Worm (Caenorhabditis elegans) whole organism, L4 larva: Measurements from ENCODE around the gene W03B1.3.

Experiments used
- F10B5.3 ChIP-seq: sonication (generic microtip); optimal IDR thresholded peaks from 2 replicates; lab custom pipeline; 2016; ENCODE audit warnings: mild to moderate bottlenecking, missing genetic modification characterization, missing compliant biosample characterization
- F26F4.8 ChIP-seq: fragments of 200-800 bp; sonication (Bioruptor generic); conservative IDR thresholded peaks from 2 replicates; pipeline ENCODE4 v1.3.6; 2022; ENCODE audit warnings: missing genetic modification characterization, missing compliant biosample characterization
- R02D3.7 ChIP-seq: fragments of 150-350 bp; sonication (generic microtip); optimal IDR thresholded peaks from 3 replicates; lab custom pipeline; 2014; ENCODE audit warnings: missing biosample characterization, missing genetic modification characterization
- T26A8.4 ChIP-seq: fragments of 200-800 bp; sonication (Bioruptor generic); IDR thresholded peaks from 2 replicates; pipeline ENCODE4 v1.3.6; 2022; ENCODE audit warnings: missing genetic modification characterization, missing compliant biosample characterization
- Y105C5A.15 ChIP-seq: fragments of 200-800 bp; sonication (Bioruptor generic); IDR thresholded peaks from 2 replicates; pipeline ENCODE4 v1.3.6; 2022; ENCODE audit warnings: missing genetic modification characterization, missing compliant biosample characterization
- Y48G9A.11 ChIP-seq: fragments of 200-800 bp; sonication (Bioruptor generic); IDR thresholded peaks from 2 replicates; pipeline ENCODE4 v1.3.6; 2022; ENCODE audit warnings: missing genetic modification reagents, missing genetic modification characterization, missing compliant biosample characterization
- Y5F2A.4 ChIP-seq: fragments of 200-800 bp; sonication (Bioruptor generic); optimal IDR thresholded peaks from 2 replicates; lab custom pipeline; 2018; ENCODE audit warnings: mild to moderate bottlenecking, missing genetic modification characterization, missing compliant biosample characterization
- ZK337.2 ChIP-seq: fragments of 200-800 bp; sonication (Bioruptor generic); IDR thresholded peaks from 2 replicates; pipeline ENCODE4 v1.3.6; 2022; ENCODE audit warnings: missing genetic modification reagents, missing genetic modification characterization, missing compliant biosample characterization
- ZK546.5 ChIP-seq, 2 experiments: sonication (generic microtip); optimal IDR thresholded peaks; 2 replicates each; lab custom pipeline; 2017; ENCODE audit warnings: missing biosample characterization in 2 of 2, missing genetic modification characterization in 2 of 2
- aly-2 ChIP-seq: sonication (generic microtip); optimal IDR thresholded peaks from 2 replicates; lab custom pipeline; 2018; ENCODE audit warnings: missing biosample characterization, missing genetic modification characterization
- arid-1 ChIP-seq: fragments of 200-800 bp; sonication (Bioruptor generic); conservative IDR thresholded peaks from 2 replicates; pipeline ENCODE4 v1.3.6; 2022; ENCODE audit warnings: missing genetic modification reagents, missing genetic modification characterization, missing compliant biosample characterization
- attf-4 ChIP-seq: sonication (generic microtip); optimal IDR thresholded peaks from 3 replicates; lab custom pipeline; 2017; ENCODE audit warnings: missing biosample characterization, missing genetic modification characterization
- ceh-44 ChIP-seq: fragments of 200-800 bp; sonication (Bioruptor generic); IDR thresholded peaks from 2 replicates; pipeline ENCODE4 v1.3.6; 2022; ENCODE audit warnings: missing genetic modification reagents, missing genetic modification characterization, missing compliant biosample characterization
- ctbp-1 ChIP-seq: fragments of 200-800 bp; sonication (Bioruptor generic); IDR thresholded peaks from 2 replicates; pipeline ENCODE4 v1.3.6; 2022; ENCODE audit warnings: missing genetic modification reagents, missing genetic modification characterization, missing compliant biosample characterization
- daf-12 ChIP-seq: fragments of 150-350 bp; optimal IDR thresholded peaks from 2 replicates; lab custom pipeline; 2014; ENCODE audit warnings: missing biosample characterization, missing genetic modification reagents, missing genetic modification characterization
- daf-19 ChIP-seq: fragments of 200-800 bp; sonication (Bioruptor generic); conservative IDR thresholded peaks from 2 replicates; pipeline ENCODE4 v1.3.6; 2022; ENCODE audit warnings: missing genetic modification characterization, missing compliant biosample characterization
- dve-1 ChIP-seq: sonication (generic microtip); optimal IDR thresholded peaks from 2 replicates; lab custom pipeline; 2017; ENCODE audit warnings: antibody characterized with exemption, mild to moderate bottlenecking, missing genetic modification characterization, missing compliant biosample characterization; ENCODE audit not compliant: insufficient read depth
- egl-43 ChIP-seq: fragments of 200-800 bp; sonication (Bioruptor generic); IDR thresholded peaks from 2 replicates; pipeline ENCODE4 v1.3.6; 2022; ENCODE audit warnings: missing genetic modification reagents, missing genetic modification characterization, missing compliant biosample characterization
- hlh-11 ChIP-seq: fragments of 200-800 bp; sonication (Bioruptor generic); optimal IDR thresholded peaks from 2 replicates; lab custom pipeline; 2018; ENCODE audit warnings: mild to moderate bottlenecking, missing genetic modification characterization, missing compliant biosample characterization
- hlh-30 ChIP-seq: sonication (generic microtip); optimal IDR thresholded peaks from 2 replicates; lab custom pipeline; 2017; ENCODE audit warnings: antibody characterized with exemption, mild to moderate bottlenecking, missing genetic modification characterization, missing compliant biosample characterization; ENCODE audit not compliant: insufficient read depth
- hmg-1.1 ChIP-seq: fragments of 200-800 bp; sonication (Bioruptor generic); IDR thresholded peaks from 2 replicates; pipeline ENCODE4 v1.3.6; 2022; ENCODE audit warnings: missing genetic modification reagents, missing genetic modification characterization, missing compliant biosample characterization
- lin-1 ChIP-seq: fragments of 200-800 bp; sonication (Bioruptor generic); IDR thresholded peaks from 2 replicates; pipeline ENCODE4 v1.3.6; 2022; ENCODE audit warnings: missing genetic modification reagents, missing genetic modification characterization, missing compliant biosample characterization
- lin-13 ChIP-seq: fragments of 150-350 bp; optimal IDR thresholded peaks from 2 replicates; lab custom pipeline; 2014; ENCODE audit warnings: missing biosample characterization, missing genetic modification reagents, missing genetic modification characterization
- lin-15B ChIP-seq: fragments of 150-350 bp; sonication (generic microtip); optimal IDR thresholded peaks from 3 replicates; lab custom pipeline; 2014; ENCODE audit warnings: missing biosample characterization, missing genetic modification characterization
- lin-39 ChIP-seq: fragments of 150-350 bp; optimal IDR thresholded peaks from 2 replicates; lab custom pipeline; 2014; ENCODE audit warnings: missing biosample characterization, missing genetic modification reagents, missing genetic modification characterization
- lir-3 ChIP-seq: sonication (generic microtip); optimal IDR thresholded peaks from 2 replicates; lab custom pipeline; 2016; ENCODE audit warnings: mild to moderate bottlenecking, missing genetic modification characterization, missing compliant biosample characterization
- lsy-2 ChIP-seq, 2 experiments: fragments of 150-350 bp in 1 of 2; sonication (generic microtip) in 1 of 2; optimal IDR thresholded peaks; 2 replicates each; lab custom pipeline; 2014 to 2017; ENCODE audit warnings: missing biosample characterization in 2 of 2, missing genetic modification characterization in 2 of 2
- madf-9 ChIP-seq: fragments of 200-800 bp; sonication (Bioruptor generic); conservative IDR thresholded peaks from 2 replicates; pipeline ENCODE4 v1.3.6; 2022; ENCODE audit warnings: missing genetic modification reagents, missing genetic modification characterization, missing compliant biosample characterization
- mdl-1 ChIP-seq, 2 experiments: fragments of 150-350 bp in 1 of 2; sonication (generic microtip) in 1 of 2; optimal IDR thresholded peaks; 2 replicates each; lab custom pipeline; 2014 to 2017; ENCODE audit warnings: missing biosample characterization in 2 of 2, missing genetic modification characterization in 2 of 2
- mxl-2 ChIP-seq: fragments of 200-800 bp; sonication (Bioruptor generic); conservative IDR thresholded peaks from 2 replicates; pipeline ENCODE4 v1.3.6; 2022; ENCODE audit warnings: missing genetic modification reagents, missing genetic modification characterization, missing compliant biosample characterization
- nhr-102 ChIP-seq: sonication (generic microtip); optimal IDR thresholded peaks from 2 replicates; lab custom pipeline; 2016; ENCODE audit warnings: mild to moderate bottlenecking, missing genetic modification characterization, moderate library complexity, missing compliant biosample characterization
- nhr-237 ChIP-seq: sonication (generic microtip); optimal IDR thresholded peaks from 2 replicates; lab custom pipeline; 2017; ENCODE audit warnings: missing biosample characterization, missing genetic modification characterization
- nhr-28 ChIP-seq: fragments of 150-350 bp; optimal IDR thresholded peaks from 2 replicates; lab custom pipeline; 2014; ENCODE audit warnings: missing biosample characterization, missing genetic modification characterization
- nhr-48 ChIP-seq: sonication (generic microtip); optimal IDR thresholded peaks from 2 replicates; lab custom pipeline; 2016; ENCODE audit warnings: mild to moderate bottlenecking, missing genetic modification characterization, missing compliant biosample characterization
- nhr-6 ChIP-seq: fragments of 150-350 bp; optimal IDR thresholded peaks from 2 replicates; lab custom pipeline; 2014; ENCODE audit warnings: missing biosample characterization, missing genetic modification characterization
- nhr-76 ChIP-seq: fragments of 150-350 bp; optimal IDR thresholded peaks from 2 replicates; lab custom pipeline; 2014; ENCODE audit warnings: missing biosample characterization, missing genetic modification characterization
- pha-4 ChIP-seq, 2 experiments: fragments of 150-350 bp in 1 of 2; fragments of 200-800 bp in 1 of 2; sonication (Bioruptor generic) in 1 of 2; IDR thresholded peaks in 1 of 2; optimal IDR thresholded peaks in 1 of 2; 2 replicates each; pipeline versions ENCODE4 v1.3.6 to Lab custom; 2014 to 2022; ENCODE audit warnings: missing genetic modification characterization in 2 of 2, missing genetic modification reagents in 2 of 2, missing biosample characterization in 1 of 2, missing compliant biosample characterization in 1 of 2
- saeg-2 ChIP-seq: fragments of 200-800 bp; sonication (Bioruptor generic); IDR thresholded peaks from 2 replicates; pipeline ENCODE4 v1.3.6; 2022; ENCODE audit warnings: missing genetic modification reagents, missing genetic modification characterization, missing compliant biosample characterization
- sdz-12 ChIP-seq: fragments of 200-800 bp; sonication (Bioruptor generic); optimal IDR thresholded peaks from 2 replicates; lab custom pipeline; 2018; ENCODE audit warnings: mild to moderate bottlenecking, missing genetic modification characterization, missing compliant biosample characterization
- skn-1 ChIP-seq: fragments of 150-350 bp; optimal IDR thresholded peaks from 2 replicates; lab custom pipeline; 2014; ENCODE audit warnings: missing biosample characterization, missing genetic modification characterization
- snpc-1.2 ChIP-seq: fragments of 200-800 bp; sonication (Bioruptor generic); IDR thresholded peaks from 2 replicates; pipeline ENCODE4 v1.3.6; 2022; ENCODE audit warnings: missing genetic modification reagents, missing genetic modification characterization, missing compliant biosample characterization
- tag-97 ChIP-seq: fragments of 200-800 bp; sonication (Bioruptor generic); IDR thresholded peaks from 2 replicates; pipeline ENCODE4 v1.3.6; 2022; ENCODE audit warnings: missing genetic modification characterization, missing compliant biosample characterization
- unc-39 ChIP-seq: sonication (generic microtip); optimal IDR thresholded peaks from 2 replicates; lab custom pipeline; 2017; ENCODE audit warnings: missing biosample characterization, missing genetic modification characterization
- unc-62 ChIP-seq, 3 experiments: fragments of 150-350 bp in 1 of 3; sonication (generic microtip); optimal IDR thresholded peaks in 2 of 3; peaks in 1 of 3; 1 replicate in 1 of 3; 2 replicates in 2 of 3; lab custom pipeline; 2014 to 2017; ENCODE audit warnings: missing biosample characterization in 3 of 3, missing genetic modification characterization in 3 of 3, missing genetic modification reagents in 3 of 3, missing genotype in 1 of 3
- vab-7 ChIP-seq: fragments of 200-800 bp; sonication (Bioruptor generic); IDR thresholded peaks from 2 replicates; pipeline ENCODE4 v1.3.6; 2022; ENCODE audit warnings: missing genetic modification reagents, missing genetic modification characterization, missing compliant biosample characterization
- zag-1 ChIP-seq: fragments of 150-350 bp; optimal IDR thresholded peaks from 2 replicates; lab custom pipeline; 2014; ENCODE audit warnings: missing biosample characterization, missing genetic modification characterization
- zfp-2 ChIP-seq: sonication (generic microtip); optimal IDR thresholded peaks from 2 replicates; lab custom pipeline; 2016; ENCODE audit warnings: mild to moderate bottlenecking, missing genetic modification characterization, missing compliant biosample characterization
- zfp-3 ChIP-seq: fragments of 200-800 bp; sonication (Bioruptor generic); conservative IDR thresholded peaks from 2 replicates; pipeline ENCODE4 v1.3.6; 2022; ENCODE audit warnings: missing genetic modification reagents, missing genetic modification characterization, missing compliant biosample characterization
- zip-11 ChIP-seq: fragments of 200-800 bp; sonication (Bioruptor generic); IDR thresholded peaks from 2 replicates; pipeline ENCODE4 v1.3.6; 2022; ENCODE audit warnings: missing genetic modification characterization, missing compliant biosample characterization
- zip-2 ChIP-seq: fragments of 150-350 bp; optimal IDR thresholded peaks from 2 replicates; lab custom pipeline; 2014; ENCODE audit warnings: missing biosample characterization, missing genetic modification characterization
- ztf-11 ChIP-seq: fragments of 150-350 bp; optimal IDR thresholded peaks from 2 replicates; lab custom pipeline; 2014; ENCODE audit warnings: missing biosample characterization, missing genetic modification characterization
- ztf-7 ChIP-seq: fragments of 150-350 bp; optimal IDR thresholded peaks from 2 replicates; lab custom pipeline; 2014; ENCODE audit warnings: missing biosample characterization, missing genetic modification characterization

Gene W03B1.3

DNA sequence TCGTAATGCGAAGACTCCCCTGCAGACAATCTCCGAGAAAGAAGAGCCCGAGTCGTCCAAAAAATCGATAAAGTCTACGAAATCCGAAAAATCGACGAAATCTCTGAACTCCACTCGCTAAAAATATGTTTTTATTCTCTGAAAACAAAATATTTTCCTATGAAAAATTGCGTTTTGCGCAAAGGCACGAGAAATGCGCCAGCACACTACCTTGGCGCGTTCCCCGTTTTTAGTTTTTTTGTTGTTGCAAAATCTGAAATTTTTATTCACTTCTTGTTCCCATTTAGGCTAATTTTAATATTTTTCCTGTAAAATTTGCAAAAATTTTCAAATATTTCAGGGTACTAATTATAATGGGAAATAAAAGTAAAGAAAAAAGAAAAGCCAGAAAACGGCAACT, 24.5 kb upstream of the W03B1.3 start, which contains the start of gene F55F10.1 (continued):
- TF ChIP-seq nhr-237, result no peak
- TF ChIP-seq unc-39 (tag; lab: Kevin White, UChicago), result no peak
- no peak for TF ChIP-seq madf-9 (GFP tag; lab: Robert Waterston, UW)
- no peak for TF ChIP-seq zip-2 (tag; lab: Kevin White, UChicago)
- TF ChIP-seq skn-1 (tag; lab: Kevin White, UChicago), result no peak
- no peak for TF ChIP-seq daf-19 (GFP tag; lab: Robert Waterston, UW)
- TF ChIP-seq aly-2 (tag; lab: Kevin White, UChicago), result no peak
- TF ChIP-seq R02D3.7, result no peak
- TF ChIP-seq pha-4 (GFP tag; IDR thresholded peaks at IDR 0.05; lab: Robert Waterston, UW), result no peak
- no peak for TF ChIP-seq pha-4 (tag; optimal IDR thresholded peaks at IDR 0.05; lab: Kevin White, UChicago)
- TF ChIP-seq mdl-1 (tag; optimal IDR thresholded peaks at IDR 0.05; lab: Kevin White, UChicago), result no peak
- TF ChIP-seq Y5F2A.4, result no peak
- 0 out of 2 replicates have a peak, but pooled peaks have one; percentile 23 for TF ChIP-seq hmg-1.1 (GFP tag; lab: Robert Waterston, UW)
- TF ChIP-seq lin-39 (tag; lab: Kevin White, UChicago), result no peak
- no peak for TF ChIP-seq ctbp-1 (GFP tag; lab: Robert Waterston, UW)
- TF ChIP-seq lsy-2 (tag; optimal IDR thresholded peaks at IDR 0.05; lab: Kevin White, UChicago), result peak in 1 of 2 experiments; percentile 84
- TF ChIP-seq zag-1, result no peak
- no peak for TF ChIP-seq arid-1 (GFP tag; lab: Robert Waterston, UW)
- TF ChIP-seq Y105C5A.15 (GFP tag; lab: Robert Waterston, UW), result no peak
- TF ChIP-seq ZK337.2 (GFP tag; lab: Robert Waterston, UW), result no peak
- TF ChIP-seq nhr-102, result peak; percentile 44
- TF ChIP-seq mxl-2, result no peak
- peak in 1 of 2 experiments; percentile 12 for TF ChIP-seq unc-62 (GFP tag; optimal IDR thresholded peaks at IDR 0.05 in 1 of 2; lab: Kevin White, UChicago)
- TF ChIP-seq unc-62 (tag; optimal IDR thresholded peaks at IDR 0.05; lab: Kevin White, UChicago), result no peak
- TF ChIP-seq lin-15B (tag; lab: Kevin White, UChicago), result no peak
- no peak for TF ChIP-seq lin-1 (GFP tag; lab: Robert Waterston, UW)
- no peak for TF ChIP-seq hlh-30
- TF ChIP-seq daf-12 (tag; lab: Kevin White, UChicago), result no peak
- no peak for TF ChIP-seq F26F4.8
- TF ChIP-seq ceh-44 (GFP tag; lab: Robert Waterston, UW), result no peak
- no peak for TF ChIP-seq vab-7 (GFP tag; lab: Robert Waterston, UW)
- no peak for TF ChIP-seq zfp-2
- TF ChIP-seq dve-1 (tag; lab: Kevin White, UChicago), result no peak
- TF ChIP-seq snpc-1.2, result no peak
- no peak for TF ChIP-seq zip-11
- no peak for TF ChIP-seq ZK546.5 (tag; optimal IDR thresholded peaks at IDR 0.05; lab: Kevin White, UChicago)
- no peak for TF ChIP-seq saeg-2 (GFP tag; lab: Robert Waterston, UW)
- peak; percentile 59; the same call in 1 of the 2 replicates for TF ChIP-seq T26A8.4 (GFP tag; lab: Robert Waterston, UW)
- no peak for TF ChIP-seq ztf-7 (tag; lab: Kevin White, UChicago)
- TF ChIP-seq sdz-12, result no peak
- no peak for TF ChIP-seq Y48G9A.11 (GFP tag; lab: Robert Waterston, UW)
- TF ChIP-seq tag-97 (GFP tag; lab: Robert Waterston, UW), result no peak
- no peak for TF ChIP-seq attf-4 (tag; lab: Kevin White, UChicago)
- TF ChIP-seq ztf-11 (tag; lab: Kevin White, UChicago), result no peak
- no peak for TF ChIP-seq egl-43 (GFP tag; lab: Robert Waterston, UW)
- no peak for TF ChIP-seq zfp-3 (GFP tag; lab: Robert Waterston, UW)
- no peak for TF ChIP-seq lir-3 (tag; lab: Kevin White, UChicago)
- TF ChIP-seq nhr-6 (tag; lab: Kevin White, UChicago), result peak; percentile 33
- no peak for TF ChIP-seq nhr-48 (tag; lab: Kevin White, UChicago)
- no peak for TF ChIP-seq nhr-76 (tag; lab: Kevin White, UChicago)
- no peak for TF ChIP-seq nhr-28
- TF ChIP-seq hlh-11, result peak; percentile 40
- no peak for TF ChIP-seq F10B5.3 (tag; lab: Kevin White, UChicago)
- TF ChIP-seq lin-13 (GFP tag; lab: Kevin White, UChicago), result no peak
